Worm (Caenorhabditis elegans) whole organism, young adult: ENCODE results near the gene nrde-3.

ENCODE experiments used
- B0261.1 ChIP-seq: sonication (generic microtip); optimal IDR thresholded peaks from 2 replicates; lab custom pipeline; 2016; ENCODE audit warnings: mild to moderate bottlenecking, missing genetic modification characterization, moderate library complexity, missing compliant biosample characterization
- D2030.7 ChIP-seq: fragments of 200-800 bp; sonication (Bioruptor generic); IDR thresholded peaks from 2 replicates; pipeline ENCODE4 v1.3.6; 2022; ENCODE audit warnings: missing genetic modification reagents, missing genetic modification characterization, missing compliant biosample characterization
- F57A8.1 ChIP-seq: fragments of 200-800 bp; sonication (Bioruptor generic); optimal IDR thresholded peaks from 2 replicates; lab custom pipeline; 2018; ENCODE audit warnings: mild to moderate bottlenecking, missing genetic modification characterization, moderate library complexity, missing compliant biosample characterization
- K12H6.12 ChIP-seq: fragments of 200-800 bp; sonication (Bioruptor generic); optimal IDR thresholded peaks from 2 replicates; lab custom pipeline; 2018; ENCODE audit warnings: mild to moderate bottlenecking, missing genetic modification characterization, missing compliant biosample characterization
- T07F8.4 ChIP-seq: sonication (generic microtip); optimal IDR thresholded peaks from 2 replicates; lab custom pipeline; 2016; ENCODE audit warnings: mild to moderate bottlenecking, missing genetic modification characterization, moderate library complexity, missing compliant biosample characterization
- Y53F4B.3 ChIP-seq: fragments of 200-800 bp; sonication (Bioruptor generic); IDR thresholded peaks from 2 replicates; pipeline ENCODE4 v1.3.6; 2022; ENCODE audit warnings: missing genetic modification reagents, missing genetic modification characterization, missing compliant biosample characterization
- Y95B8A.8 ChIP-seq: fragments of 200-800 bp; sonication (Bioruptor generic); IDR thresholded peaks from 2 replicates; pipeline ENCODE4 v1.3.6; 2022; ENCODE audit warnings: missing genetic modification reagents, missing genetic modification characterization, missing compliant biosample characterization
- akir-1 ChIP-seq: fragments of 200-800 bp; sonication (Bioruptor generic); optimal IDR thresholded peaks from 2 replicates; lab custom pipeline; 2018; ENCODE audit warnings: mild to moderate bottlenecking, missing genetic modification characterization, moderate library complexity, missing compliant biosample characterization
- aptf-3 ChIP-seq: fragments of 200-800 bp; sonication (Bioruptor generic); IDR thresholded peaks from 2 replicates; pipeline ENCODE4 v1.3.6; 2022; ENCODE audit warnings: missing genetic modification characterization, missing compliant biosample characterization
- bed-2 ChIP-seq: fragments of 200-800 bp; sonication (Bioruptor generic); IDR thresholded peaks from 2 replicates; pipeline ENCODE4 v1.3.6; 2022; ENCODE audit warnings: missing genetic modification reagents, missing genetic modification characterization, missing compliant biosample characterization
- ceh-58 ChIP-seq: fragments of 200-800 bp; sonication (Bioruptor generic); IDR thresholded peaks from 2 replicates; pipeline ENCODE4 v1.3.6; 2022; ENCODE audit warnings: missing genetic modification characterization, missing compliant biosample characterization
- ceh-79 ChIP-seq: sonication (generic microtip); optimal IDR thresholded peaks from 2 replicates; lab custom pipeline; 2017; ENCODE audit warnings: mild to moderate bottlenecking, missing genetic modification characterization, missing compliant biosample characterization
- ceh-91 ChIP-seq: fragments of 200-800 bp; sonication (Bioruptor generic); IDR thresholded peaks from 2 replicates; pipeline ENCODE4 v1.3.6; 2022; ENCODE audit warnings: missing genetic modification reagents, missing genetic modification characterization, missing compliant biosample characterization
- die-1 ChIP-seq: sonication (generic microtip); optimal IDR thresholded peaks from 2 replicates; lab custom pipeline; 2016; ENCODE audit warnings: missing genotype, mild to moderate bottlenecking, missing genetic modification characterization, missing compliant biosample characterization
- dox-1 ChIP-seq: fragments of 200-800 bp; sonication (Bioruptor generic); IDR thresholded peaks from 2 replicates; pipeline ENCODE4 v1.3.6; 2022; ENCODE audit warnings: missing genetic modification reagents, missing genetic modification characterization, missing compliant biosample characterization
- efl-1 ChIP-seq: fragments of 150-350 bp; optimal IDR thresholded peaks from 2 replicates; lab custom pipeline; 2014; ENCODE audit warnings: missing biosample characterization, missing genetic modification reagents, missing genetic modification characterization
- egrh-3 ChIP-seq: fragments of 200-800 bp; sonication (Bioruptor generic); IDR thresholded peaks from 2 replicates; pipeline ENCODE4 v1.3.6; 2022; ENCODE audit warnings: missing genetic modification reagents, missing genetic modification characterization, missing compliant biosample characterization
- ets-4 ChIP-seq: fragments of 200-800 bp; sonication (Bioruptor generic); optimal IDR thresholded peaks from 2 replicates; lab custom pipeline; 2018; ENCODE audit warnings: mild to moderate bottlenecking, missing genetic modification characterization, missing compliant biosample characterization
- fkh-3 ChIP-seq: sonication (generic microtip); optimal IDR thresholded peaks from 2 replicates; lab custom pipeline; 2016; ENCODE audit warnings: mild to moderate bottlenecking, missing genetic modification characterization, missing compliant biosample characterization
- gei-17 ChIP-seq: fragments of 200-800 bp; sonication (Bioruptor generic); optimal IDR thresholded peaks from 2 replicates; lab custom pipeline; 2018; ENCODE audit warnings: mild to moderate bottlenecking, missing genetic modification characterization, missing compliant biosample characterization
- him-1 ChIP-seq: sonication (generic microtip); optimal IDR thresholded peaks from 2 replicates; lab custom pipeline; 2016; ENCODE audit warnings: missing genotype, missing genetic modification reagents, missing genetic modification characterization, missing compliant biosample characterization
- hlh-12 ChIP-seq: sonication (generic microtip); optimal IDR thresholded peaks from 2 replicates; lab custom pipeline; 2016; ENCODE audit warnings: missing genetic modification characterization, missing compliant biosample characterization
- let-526 ChIP-seq: fragments of 200-800 bp; sonication (Bioruptor generic); IDR thresholded peaks from 2 replicates; pipeline ENCODE4 v1.3.6; 2022; ENCODE audit warnings: missing genetic modification reagents, missing genetic modification characterization, missing compliant biosample characterization
- lin-35 ChIP-seq, 3 experiments: fragments of 150-350 bp in 2 of 3; sonication (generic microtip) in 1 of 3; optimal IDR thresholded peaks; 2 replicates each; lab custom pipeline; 2014 to 2018; ENCODE audit warnings: missing biosample characterization in 3 of 3, missing genetic modification characterization in 3 of 3, missing genetic modification reagents in 3 of 3
- lin-40 ChIP-seq: sonication (generic microtip); optimal IDR thresholded peaks from 2 replicates; lab custom pipeline; 2016; ENCODE audit warnings: missing genetic modification characterization, mild to moderate bottlenecking, missing compliant biosample characterization, missing genotype, missing genetic modification reagents
- lin-54 ChIP-seq: fragments of 200-800 bp; sonication (Bioruptor generic); optimal IDR thresholded peaks from 2 replicates; lab custom pipeline; 2018; ENCODE audit warnings: mild to moderate bottlenecking, missing genetic modification characterization, missing compliant biosample characterization
- lir-1 ChIP-seq: fragments of 200-800 bp; sonication (Bioruptor generic); conservative IDR thresholded peaks from 2 replicates; pipeline ENCODE4 v1.3.6; 2022; ENCODE audit warnings: missing genetic modification reagents, missing genetic modification characterization, missing compliant biosample characterization
- mcd-1 ChIP-seq: fragments of 200-800 bp; sonication (Bioruptor generic); IDR thresholded peaks from 2 replicates; pipeline ENCODE4 v1.3.6; 2022; ENCODE audit warnings: missing genetic modification reagents, missing genetic modification characterization, missing compliant biosample characterization
- mel-28 ChIP-seq: sonication (generic microtip); optimal IDR thresholded peaks from 2 replicates; lab custom pipeline; 2016; ENCODE audit warnings: borderline replicate concordance, mild to moderate bottlenecking, missing genetic modification characterization, missing compliant biosample characterization
- nfya-2 ChIP-seq: fragments of 200-800 bp; sonication (Bioruptor generic); IDR thresholded peaks from 2 replicates; pipeline ENCODE4 v1.3.6; 2022; ENCODE audit warnings: missing genetic modification reagents, missing genetic modification characterization, missing compliant biosample characterization
- nhr-179 ChIP-seq: sonication (generic microtip); optimal IDR thresholded peaks from 2 replicates; lab custom pipeline; 2016; ENCODE audit warnings: mild to moderate bottlenecking, missing genetic modification characterization, missing compliant biosample characterization
- pbrm-1 ChIP-seq: fragments of 200-800 bp; sonication (Bioruptor generic); IDR thresholded peaks from 2 replicates; pipeline ENCODE4 v1.3.6; 2022; ENCODE audit warnings: missing genetic modification reagents, missing genetic modification characterization, missing compliant biosample characterization
- pha-4 ChIP-seq: fragments of 150-350 bp; sonication (generic microtip); optimal IDR thresholded peaks from 2 replicates; lab custom pipeline; 2014; ENCODE audit warnings: missing biosample characterization, missing genetic modification reagents, missing genetic modification characterization
- rec-8 ChIP-seq, 2 experiments: sonication (generic microtip); optimal IDR thresholded peaks; 2 replicates each; lab custom pipeline; 2016; ENCODE audit warnings: mild to moderate bottlenecking in 2 of 2, missing genetic modification characterization in 2 of 2, missing genetic modification reagents in 2 of 2, missing genotype in 2 of 2, missing biosample characterization in 1 of 2, missing compliant biosample characterization in 1 of 2, moderate library complexity in 1 of 2
- rpc-1 ChIP-seq, 2 experiments: fragments of 150-350 bp in 1 of 2; sonication (generic microtip) in 1 of 2; optimal IDR thresholded peaks; 2 replicates each; lab custom pipeline; 2014 to 2018; ENCODE audit warnings: missing biosample characterization in 1 of 2, missing genetic modification characterization in 1 of 2, missing genetic modification reagents in 1 of 2, missing genotype in 1 of 2
- sea-2 ChIP-seq: fragments of 200-800 bp; sonication (Bioruptor generic); IDR thresholded peaks from 2 replicates; pipeline ENCODE4 v1.3.6; 2022; ENCODE audit warnings: missing genetic modification characterization, missing compliant biosample characterization
- snpc-1.3 ChIP-seq: sonication (generic microtip); optimal IDR thresholded peaks from 2 replicates; lab custom pipeline; 2017; ENCODE audit warnings: missing genetic modification characterization, mild to moderate bottlenecking, missing compliant biosample characterization, antibody characterized with exemption, moderate library complexity, missing genotype, missing genetic modification reagents; ENCODE audit not compliant: insufficient read depth
- somi-1 ChIP-seq: fragments of 200-800 bp; sonication (Bioruptor generic); optimal IDR thresholded peaks from 2 replicates; lab custom pipeline; 2018; ENCODE audit warnings: mild to moderate bottlenecking, missing genetic modification characterization, missing compliant biosample characterization
- sptf-2 ChIP-seq: fragments of 200-800 bp; sonication (Bioruptor generic); optimal IDR thresholded peaks from 2 replicates; lab custom pipeline; 2018; ENCODE audit warnings: mild to moderate bottlenecking, missing genetic modification characterization, missing compliant biosample characterization
- tbp1 ChIP-seq: fragments of 200-800 bp; sonication (Bioruptor generic); optimal IDR thresholded peaks from 2 replicates; lab custom pipeline; 2018; ENCODE audit warnings: mild to moderate bottlenecking, missing genetic modification characterization, missing compliant biosample characterization
- unc-130 ChIP-seq: sonication (generic microtip); optimal IDR thresholded peaks from 2 replicates; lab custom pipeline; 2016; ENCODE audit warnings: missing genetic modification reagents, missing genetic modification characterization, missing compliant biosample characterization
- xnd-1 ChIP-seq: sonication (generic microtip); optimal IDR thresholded peaks from 2 replicates; lab custom pipeline; 2016; ENCODE audit warnings: missing genotype, missing genetic modification reagents, missing genetic modification characterization, missing compliant biosample characterization
- ztf-18 ChIP-seq: sonication (generic microtip); optimal IDR thresholded peaks from 2 replicates; lab custom pipeline; 2016; ENCODE audit warnings: missing genotype, mild to moderate bottlenecking, missing genetic modification characterization, missing compliant biosample characterization
- ztf-26 ChIP-seq: sonication (generic microtip); optimal IDR thresholded peaks from 2 replicates; lab custom pipeline; 2017; ENCODE audit warnings: missing genetic modification characterization, missing compliant biosample characterization
- ztf-28 ChIP-seq: fragments of 200-800 bp; sonication (Bioruptor generic); IDR thresholded peaks from 2 replicates; pipeline ENCODE4 v1.3.6; 2022; ENCODE audit warnings: missing genetic modification reagents, missing genetic modification characterization, missing compliant biosample characterization
- ztf-6 ChIP-seq: fragments of 200-800 bp; sonication (Bioruptor generic); IDR thresholded peaks from 2 replicates; pipeline ENCODE4 v1.3.6; 2022; ENCODE audit warnings: missing genetic modification reagents, missing genetic modification characterization, missing compliant biosample characterization

The nrde-3 gene

ce11 chrX:404597-404996 lies 32.6 kb downstream of the nrde-3 start, which contains the start of gene R04A9.1:
R04A9.1 (plus strand) TSS chrX:404897.
- TF ChIP-seq lin-40 (tag; lab: Kevin White, UChicago) (no peak), T07F8.4 (tag; lab: Kevin White, UChicago) (no peak), ztf-6 (no peak), ets-4 (GFP tag; lab: Kevin White, UChicago) (no peak), egrh-3 (no peak), mel-28 (tag; lab: Kevin White, UChicago) (no peak), lin-54 (no peak), lir-1 (GFP tag; lab: Robert Waterston, UW) (no peak), rec-8 (tag; optimal IDR thresholded peaks at IDR 0.05; lab: Kevin White, UChicago) (no peak), Y53F4B.3 (GFP tag; lab: Robert Waterston, UW) (no peak), efl-1 (GFP tag; lab: Kevin White, UChicago) (no peak), unc-130 (GFP tag; lab: Kevin White, UChicago) (no peak), F57A8.1 (GFP tag; lab: Kevin White, UChicago) (no peak), mcd-1 (GFP tag; lab: Robert Waterston, UW) (no peak), rpc-1 (optimal IDR thresholded peaks at IDR 0.05; lab: Kevin White, UChicago) (no peak), rpc-1 (tag; optimal IDR thresholded peaks at IDR 0.05; lab: Kevin White, UChicago) (no peak), ceh-58 (GFP tag; lab: Robert Waterston, UW) (no peak)

- TF ChIP-seq him-1 (peak; percentile 83), fkh-3 (tag; lab: Kevin White, UChicago) (peak; percentile 78), nhr-179 (peak; percentile 39), ceh-79 (peak; percentile 67), dox-1 (GFP tag; lab: Robert Waterston, UW) (peak; percentile 96), ztf-28 (GFP tag; lab: Robert Waterston, UW) (peak; percentile 39; the same call in 1 of the 2 replicates), sptf-2 (GFP tag; lab: Kevin White, UChicago) (no peak), nfya-2 (no peak), mcd-1 (GFP tag; lab: Robert Waterston, UW) (peak; percentile 83), xnd-1 (tag; lab: Kevin White, UChicago) (no peak), akir-1 (GFP tag; lab: Kevin White, UChicago) (no peak), tbp1 (GFP tag; lab: Kevin White, UChicago) (peak; percentile 96), bed-2 (peak; percentile 71; the same call in 1 of the 2 replicates), lin-35 (GFP tag; optimal IDR thresholded peaks at IDR 0.05; lab: Kevin White, UChicago) (peak in 1 of 3 experiments; percentile 82), Y95B8A.8 (peak; percentile 38; the same call in 1 of the 2 replicates), pha-4 (tag; lab: Kevin White, UChicago) (no peak), F57A8.1 (GFP tag; lab: Kevin White, UChicago) (no peak), ztf-26 (tag; lab: Kevin White, UChicago) (peak; percentile 95), aptf-3 (peak; percentile 92; the same call in 1 of the 2 replicates), B0261.1 (tag; lab: Kevin White, UChicago) (peak; percentile 90), ztf-18 (tag; lab: Kevin White, UChicago) (peak; percentile 50), hlh-12 (tag; lab: Kevin White, UChicago) (no peak), D2030.7 (peak; percentile 70), gei-17 (GFP tag; lab: Kevin White, UChicago) (peak; percentile 95), mel-28 (tag; lab: Kevin White, UChicago) (no peak), let-526 (peak; percentile 27; the same call in 1 of the 2 replicates), die-1 (tag; lab: Kevin White, UChicago) (peak; percentile 90), sea-2 (GFP tag; lab: Robert Waterston, UW) (0 out of 2 replicates have a peak, but pooled peaks have one; percentile 48), ceh-91 (GFP tag; lab: Robert Waterston, UW) (no peak), snpc-1.3 (tag; lab: Kevin White, UChicago) (peak; percentile 60), Y53F4B.3 (GFP tag; lab: Robert Waterston, UW) (no peak), pbrm-1 (GFP tag; lab: Robert Waterston, UW) (peak; percentile 73; the same call in 1 of the 2 replicates), unc-130 (GFP tag; lab: Kevin White, UChicago) (no peak), K12H6.12 (peak; percentile 85), somi-1 (GFP tag; lab: Kevin White, UChicago) (peak; percentile 76)
These were observed 38.1 kb downstream of the nrde-3 start for ce11 chrX:410073-410572.
